Fruit fly (Drosophila melanogaster) whole organism: ENCODE measurements around the gene Nup35.

Source experiments
- pan ChIP-seq: fragments of >200 bp; optimal IDR thresholded peaks from 2 replicates; lab custom pipeline; 2017
- psq ChIP-seq: fragments of >200 bp; optimal IDR thresholded peaks from 2 replicates; lab custom pipeline; 2017
- usp ChIP-seq: fragments of >200 bp; optimal IDR thresholded peaks from 2 replicates; lab custom pipeline; 2017; ENCODE audit warnings: missing biosample characterization, missing genetic modification characterization, mixed read lengths

DNA sequence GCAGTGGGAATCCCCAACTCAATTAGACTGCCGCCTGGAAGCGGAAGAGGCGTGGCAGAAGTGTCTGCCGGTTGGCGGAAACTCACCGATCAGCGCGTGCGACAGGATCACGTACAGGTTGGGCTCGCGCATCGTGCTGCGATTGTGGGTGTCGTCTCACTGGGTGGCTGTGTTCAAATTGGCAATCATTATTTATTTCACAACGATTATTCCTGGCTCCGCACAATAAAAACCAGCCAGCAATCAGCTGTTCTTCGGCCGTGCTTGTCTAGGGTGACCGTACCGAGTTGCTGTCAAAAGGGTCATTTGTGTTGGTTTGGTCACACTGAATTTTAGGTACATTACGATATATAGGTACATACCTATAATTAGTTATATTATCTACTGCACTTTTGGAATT lies 9.0 kb downstream of the Nup35 start, which contains the start of gene CG6659:
- TF ChIP-seq pan (lab: Kevin White, UChicago) (no peak), usp (no peak), psq (no peak)
